Fruit fly (Drosophila melanogaster) whole organism, embryonic: ENCODE measurements around the gene CG13690.

Experiments
- Abd-B ChIP-seq: fragments of 200-800 bp; sonication (Bioruptor generic); optimal IDR thresholded peaks from 2 replicates; lab custom pipeline; 2018; ENCODE audit warnings: missing biosample characterization, mild to moderate bottlenecking, missing genetic modification characterization, moderate library complexity
- Bgb ChIP-seq: fragments of 200-800 bp; sonication (Bioruptor generic); IDR thresholded peaks from 2 replicates; pipeline ENCODE4 v1.3.6; 2022; ENCODE audit warnings: missing biosample characterization, missing genetic modification characterization; ENCODE audit not compliant: partially characterized antibody
- BtbVII ChIP-seq: fragments of 200-800 bp; sonication (Bioruptor generic); optimal IDR thresholded peaks from 3 replicates; lab custom pipeline; 2017; ENCODE audit warnings: missing biosample characterization, mild to moderate bottlenecking, missing genetic modification characterization
- CG11085 ChIP-seq: fragments of 200-800 bp; sonication (Bioruptor generic); IDR thresholded peaks from 2 replicates; pipeline ENCODE4 v1.3.6; 2022; ENCODE audit warnings: missing biosample characterization, missing genetic modification characterization
- CG11723 ChIP-seq: fragments of 200-800 bp; sonication (Bioruptor generic); optimal IDR thresholded peaks from 2 replicates; lab custom pipeline; 2017; ENCODE audit warnings: missing biosample characterization, mild to moderate bottlenecking, missing genetic modification characterization
- CG13894 ChIP-seq: fragments of 200-800 bp; sonication (Bioruptor generic); optimal IDR thresholded peaks from 3 replicates; lab custom pipeline; 2018; ENCODE audit warnings: missing biosample characterization, mild to moderate bottlenecking, missing genetic modification characterization, moderate library complexity
- CG14710 ChIP-seq: fragments of 200-800 bp; sonication (Bioruptor generic); optimal IDR thresholded peaks from 3 replicates; lab custom pipeline; 2019; ENCODE audit warnings: missing biosample characterization, mild to moderate bottlenecking, missing genetic modification characterization, moderate library complexity
- CG15269 ChIP-seq: fragments of 200-800 bp; sonication (Bioruptor generic); optimal IDR thresholded peaks from 2 replicates; lab custom pipeline; 2018; ENCODE audit warnings: missing biosample characterization, mild to moderate bottlenecking, missing genetic modification characterization, moderate library complexity
- CG15479 ChIP-seq: fragments of 200-800 bp; sonication (Bioruptor generic); optimal IDR thresholded peaks from 3 replicates; lab custom pipeline; 2019; ENCODE audit warnings: missing biosample characterization, mild to moderate bottlenecking, missing genetic modification characterization, moderate library complexity
- CG15696 ChIP-seq: fragments of 200-800 bp; sonication (Bioruptor generic); optimal IDR thresholded peaks from 2 replicates; lab custom pipeline; 2019; ENCODE audit warnings: missing biosample characterization, mild to moderate bottlenecking, missing genetic modification characterization, moderate library complexity
- CG16863 ChIP-seq: fragments of 200-800 bp; sonication (Bioruptor generic); optimal IDR thresholded peaks from 3 replicates; lab custom pipeline; 2016; ENCODE audit warnings: missing biosample characterization, missing genetic modification characterization
- CG17186 ChIP-seq: fragments of 200-800 bp; sonication (Bioruptor generic); optimal IDR thresholded peaks from 3 replicates; lab custom pipeline; 2017; ENCODE audit warnings: missing biosample characterization, missing genetic modification reagents, missing genetic modification characterization
- CG17802 ChIP-seq: fragments of 200-800 bp; sonication (Bioruptor generic); optimal IDR thresholded peaks from 2 replicates; lab custom pipeline; 2018; ENCODE audit warnings: missing biosample characterization, mild to moderate bottlenecking, missing genetic modification characterization, moderate library complexity
- CG2875 ChIP-seq: fragments of 200-800 bp; sonication (Bioruptor generic); optimal IDR thresholded peaks from 2 replicates; lab custom pipeline; 2017; ENCODE audit warnings: missing biosample characterization, mild to moderate bottlenecking, missing genetic modification characterization, missing genetic modification reagents
- CG34422 ChIP-seq: fragments of 200-800 bp; sonication (Bioruptor generic); IDR thresholded peaks from 3 replicates; pipeline ENCODE4 v1.3.6; 2022; ENCODE audit warnings: missing biosample characterization, missing genetic modification characterization
- CG4360 ChIP-seq: fragments of 200-800 bp; sonication (Bioruptor generic); IDR thresholded peaks from 2 replicates; pipeline ENCODE4 v1.3.6; 2022; ENCODE audit warnings: missing biosample characterization, missing genetic modification characterization
- CG4730 ChIP-seq: fragments of 200-800 bp; sonication (Bioruptor generic); IDR thresholded peaks from 2 replicates; pipeline ENCODE4 v1.3.6; 2022; ENCODE audit warnings: missing biosample characterization, missing genetic modification characterization
- CG6791 ChIP-seq: fragments of 200-800 bp; sonication (Bioruptor generic); IDR thresholded peaks from 3 replicates; pipeline ENCODE4 v1.3.6; 2022; ENCODE audit warnings: missing biosample characterization, missing genetic modification characterization; ENCODE audit not compliant: partially characterized antibody
- CG8478 ChIP-seq: fragments of >200 bp; optimal IDR thresholded peaks from 2 replicates; lab custom pipeline; 2018
- CG8944 ChIP-seq: fragments of 200-800 bp; sonication (Bioruptor generic); optimal IDR thresholded peaks from 3 replicates; lab custom pipeline; 2016; ENCODE audit warnings: missing biosample characterization, missing genetic modification characterization
- D ChIP-seq, 2 experiments: fragments of 200-800 bp in 1 of 2; fragments of >200 bp in 1 of 2; sonication (Bioruptor generic) in 1 of 2; optimal IDR thresholded peaks; 2 replicates in 1 of 2; 3 replicates in 1 of 2; lab custom pipeline; 2017; ENCODE audit warnings: mild to moderate bottlenecking in 1 of 2, missing biosample characterization in 1 of 2, missing genetic modification characterization in 1 of 2, missing genetic modification reagents in 1 of 2
- Dref ChIP-seq: fragments of 200-800 bp; sonication (Bioruptor generic); IDR thresholded peaks from 2 replicates; pipeline ENCODE4 v1.3.6; 2022; ENCODE audit warnings: missing biosample characterization, missing genetic modification characterization
- E2f2 ChIP-seq: fragments of 200-800 bp; sonication (Bioruptor generic); IDR thresholded peaks from 2 replicates; pipeline ENCODE4 v1.3.6; 2022; ENCODE audit warnings: missing biosample characterization, missing genetic modification characterization
- HHEX ChIP-seq: fragments of 200-800 bp; sonication (Bioruptor generic); optimal IDR thresholded peaks from 3 replicates; lab custom pipeline; 2017; ENCODE audit warnings: missing biosample characterization, mild to moderate bottlenecking, missing genetic modification characterization, missing genetic modification reagents
- HLH4C ChIP-seq: fragments of 200-800 bp; sonication (Bioruptor generic); IDR thresholded peaks from 3 replicates; pipeline ENCODE4 v1.3.6; 2022; ENCODE audit warnings: missing biosample characterization, missing genetic modification characterization; ENCODE audit not compliant: partially characterized antibody
- Hmx ChIP-seq: fragments of 200-800 bp; sonication (Bioruptor generic); optimal IDR thresholded peaks from 2 replicates; lab custom pipeline; 2016; ENCODE audit warnings: missing biosample characterization, missing genetic modification characterization
- Hr3 ChIP-seq: fragments of 200-800 bp; sonication (Bioruptor generic); optimal IDR thresholded peaks from 3 replicates; lab custom pipeline; 2016; ENCODE audit warnings: missing biosample characterization, missing genetic modification characterization
- Hr78 ChIP-seq, 2 experiments: fragments of 200-800 bp in 1 of 2; fragments of >200 bp in 1 of 2; sonication (Bioruptor generic) in 1 of 2; optimal IDR thresholded peaks; 2 replicates each; lab custom pipeline; 2017 to 2019; ENCODE audit warnings: missing biosample characterization in 2 of 2, missing genetic modification characterization in 2 of 2, mild to moderate bottlenecking in 1 of 2, moderate library complexity in 1 of 2
- MTF-1 ChIP-seq: fragments of 200-800 bp; sonication (Bioruptor generic); optimal IDR thresholded peaks from 2 replicates; lab custom pipeline; 2018; ENCODE audit warnings: missing biosample characterization, mild to moderate bottlenecking, missing genetic modification characterization, borderline replicate concordance
- Med ChIP-seq: fragments of 200-800 bp; sonication (Bioruptor generic); peaks from one replicate; lab custom pipeline; 2016; ENCODE audit warnings: missing biosample characterization, missing genetic modification characterization, mild to moderate bottlenecking, inconsistent platforms, moderate library complexity
- NC2β ChIP-seq: fragments of 200-800 bp; sonication (Bioruptor generic); optimal IDR thresholded peaks from 2 replicates; lab custom pipeline; 2016; ENCODE audit warnings: missing biosample characterization, missing genetic modification characterization
- Nf-YA ChIP-seq: fragments of 200-800 bp; sonication (Bioruptor generic); IDR thresholded peaks from 2 replicates; pipeline ENCODE4 v1.3.6; 2022; ENCODE audit warnings: missing biosample characterization, missing genetic modification characterization
- YL-1 ChIP-seq: fragments of 200-800 bp; sonication (Bioruptor generic); optimal IDR thresholded peaks from 3 replicates; lab custom pipeline; 2017; ENCODE audit warnings: missing biosample characterization, mild to moderate bottlenecking, missing genetic modification characterization
- al ChIP-seq: fragments of 200-800 bp; sonication (Bioruptor generic); IDR thresholded peaks from 2 replicates; pipeline ENCODE4 v1.3.6; 2022; ENCODE audit warnings: missing biosample characterization, missing genetic modification characterization
- ap ChIP-seq: fragments of 200-800 bp; sonication (Bioruptor generic); IDR thresholded peaks from 2 replicates; pipeline ENCODE4 v1.3.6; 2022; ENCODE audit warnings: missing biosample characterization, missing genetic modification characterization
- bowl ChIP-seq: fragments of 200-800 bp; sonication (Bioruptor generic); IDR thresholded peaks from 2 replicates; pipeline ENCODE4 v1.3.6; 2022; ENCODE audit warnings: missing biosample characterization, missing genetic modification characterization
- dmrt11E ChIP-seq: fragments of 200-800 bp; sonication (Bioruptor generic); optimal IDR thresholded peaks from 3 replicates; lab custom pipeline; 2018; ENCODE audit warnings: missing biosample characterization, mild to moderate bottlenecking, missing genetic modification characterization, moderate library complexity
- en ChIP-seq: fragments of 200-800 bp; sonication (Bioruptor generic); optimal IDR thresholded peaks from 2 replicates; lab custom pipeline; 2016; ENCODE audit warnings: missing biosample characterization, missing genetic modification characterization
- gem ChIP-seq: fragments of 200-800 bp; sonication (Bioruptor generic); optimal IDR thresholded peaks from 2 replicates; lab custom pipeline; 2019; ENCODE audit warnings: missing biosample characterization, mild to moderate bottlenecking, missing genetic modification characterization, moderate library complexity
- gsb-n ChIP-seq: fragments of 200-800 bp; sonication (Bioruptor generic); optimal IDR thresholded peaks from 3 replicates; lab custom pipeline; 2018; ENCODE audit warnings: missing biosample characterization, mild to moderate bottlenecking, missing genetic modification characterization
- hth ChIP-seq: fragments of >200 bp; optimal IDR thresholded peaks from 2 replicates; lab custom pipeline; 2017; ENCODE audit warnings: inconsistent platforms
- insv ChIP-seq, 2 experiments: fragments of 200-800 bp; sonication (Bioruptor generic); optimal IDR thresholded peaks; 3 replicates each; lab custom pipeline; 2016 to 2018; ENCODE audit warnings: missing biosample characterization in 2 of 2, missing genetic modification characterization in 2 of 2
- onecut ChIP-seq: fragments of 200-800 bp; sonication (Bioruptor generic); IDR thresholded peaks from 2 replicates; pipeline ENCODE4 v1.3.6; 2022; ENCODE audit warnings: missing biosample characterization, missing genetic modification characterization
- pros ChIP-seq: fragments of 200-800 bp; sonication (Bioruptor generic); optimal IDR thresholded peaks from 3 replicates; lab custom pipeline; 2019; ENCODE audit warnings: missing biosample characterization, mild to moderate bottlenecking, missing genetic modification characterization, moderate library complexity
- pum ChIP-seq: fragments of 200-800 bp; sonication (Bioruptor generic); optimal IDR thresholded peaks from 2 replicates; lab custom pipeline; 2016; ENCODE audit warnings: missing biosample characterization, missing genetic modification characterization
- sima ChIP-seq: fragments of 200-800 bp; sonication (Bioruptor generic); optimal IDR thresholded peaks from 2 replicates; lab custom pipeline; 2016; ENCODE audit warnings: missing biosample characterization, missing genetic modification characterization
- slou ChIP-seq: fragments of 200-800 bp; sonication (Bioruptor generic); optimal IDR thresholded peaks from 3 replicates; lab custom pipeline; 2016; ENCODE audit warnings: missing biosample characterization, missing genetic modification characterization
- tin ChIP-seq: fragments of 200-800 bp; sonication (Bioruptor generic); optimal IDR thresholded peaks from 3 replicates; lab custom pipeline; 2016; ENCODE audit warnings: missing biosample characterization, missing genetic modification characterization
- zfh1 ChIP-seq: fragments of 200-800 bp; sonication (Bioruptor generic); IDR thresholded peaks from 3 replicates; pipeline ENCODE4 v1.3.6; 2022; ENCODE audit warnings: missing biosample characterization, missing genetic modification characterization

CG13690 gene

DNA sequence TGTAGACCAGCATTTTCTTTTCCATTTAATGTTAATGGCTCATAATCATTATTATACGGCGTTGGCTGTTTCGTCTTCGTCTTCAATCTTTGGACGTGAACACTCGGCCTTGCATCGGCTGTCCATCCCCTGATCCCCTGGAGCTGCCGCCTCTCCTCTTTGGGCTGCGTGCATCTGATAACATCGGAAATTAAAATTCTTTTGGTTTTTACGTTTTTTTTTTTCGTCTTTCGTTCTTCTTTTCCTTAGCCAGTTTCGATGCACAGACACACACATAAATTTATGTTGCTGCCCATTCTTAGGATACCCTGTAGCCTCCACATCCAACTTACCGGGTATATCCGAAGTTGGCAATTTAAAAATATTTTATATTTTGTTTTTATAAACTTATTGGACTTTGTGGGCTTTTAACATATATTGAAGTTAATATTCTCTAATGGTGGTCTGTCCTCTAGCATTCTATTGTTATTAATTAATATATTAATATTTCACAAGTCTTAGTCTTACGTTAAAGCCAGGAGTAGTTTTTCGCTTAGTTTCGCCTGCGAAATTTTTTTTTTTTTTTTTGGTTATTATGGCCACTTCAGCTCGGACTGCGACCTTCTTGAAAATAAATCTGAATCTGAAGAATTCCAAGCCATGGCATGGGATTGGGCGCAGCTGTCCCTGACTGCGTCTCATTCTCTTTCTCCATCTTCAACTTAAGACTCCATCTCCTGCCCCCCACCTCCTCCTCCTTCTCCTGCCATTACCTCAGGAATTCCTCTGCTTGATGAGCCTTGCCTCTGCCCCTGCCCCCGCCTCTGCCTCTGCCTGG, 21.4 kb upstream of the CG13690 start (continued):
- TF ChIP-seq CG4730 (GFP tag; lab: Robert Waterston, UW) (no peak), CG34422 (GFP tag; lab: Robert Waterston, UW) (no peak), HLH4C (GFP tag; lab: Robert Waterston, UW) (no peak), CG11085 (GFP tag; lab: Robert Waterston, UW) (no peak), CG11723 (GFP tag; lab: Kevin White, UChicago) (no peak), gem (peak; percentile 81), al (GFP tag; lab: Robert Waterston, UW) (no peak), hth (lab: Kevin White, UChicago) (no peak), HHEX (GFP tag; lab: Kevin White, UChicago) (no peak), ap (no peak), CG8944 (GFP tag; lab: Kevin White, UChicago) (no peak), slou (GFP tag; lab: Kevin White, UChicago) (no peak), CG17186 (GFP tag; lab: Kevin White, UChicago) (no peak), CG17802 (tag; lab: Kevin White, UChicago) (no peak), zfh1 (GFP tag; lab: Robert Waterston, UW) (peak; percentile 59; the same call in 2 of the 3 replicates), pros (GFP tag; lab: Kevin White, UChicago) (peak; percentile 76), Hr3 (GFP tag; lab: Kevin White, UChicago) (peak; percentile 38), NC2β (no peak), CG2875 (peak; percentile 44), Nf-YA (GFP tag; lab: Robert Waterston, UW) (no peak), Hr78 (GFP tag; optimal IDR thresholded peaks at IDR 0.05; lab: Kevin White, UChicago) (no peak), gsb-n (tag; lab: Kevin White, UChicago) (peak; percentile 59), CG6791 (GFP tag; lab: Robert Waterston, UW) (no peak), tin (GFP tag; lab: Kevin White, UChicago) (peak; percentile 20), Abd-B (GFP tag; lab: Kevin White, UChicago) (peak; percentile 9), CG13894 (no peak), MTF-1 (no peak), insv (GFP tag; optimal IDR thresholded peaks at IDR 0.05; lab: Kevin White, UChicago) (no peak), CG15269 (tag; lab: Kevin White, UChicago) (no peak), onecut (GFP tag; lab: Robert Waterston, UW) (no peak), bowl (GFP tag; lab: Robert Waterston, UW) (no peak), E2f2 (GFP tag; lab: Robert Waterston, UW) (no peak), CG15696 (tag; lab: Kevin White, UChicago) (peak; percentile 89), CG14710 (tag; lab: Kevin White, UChicago) (peak; percentile 82), YL-1 (GFP tag; lab: Kevin White, UChicago) (no peak), dmrt11E (peak; percentile 96), sima (GFP tag; lab: Kevin White, UChicago) (no peak), Dref (GFP tag; lab: Robert Waterston, UW) (no peak), CG8478 (lab: Kevin White, UChicago) (no peak), pum (GFP tag; lab: Kevin White, UChicago) (no peak), CG15479 (GFP tag; lab: Kevin White, UChicago) (no peak), CG4360 (GFP tag; lab: Robert Waterston, UW) (no peak), Hmx (GFP tag; lab: Kevin White, UChicago) (no peak), Med (GFP tag; lab: Kevin White, UChicago) (no peak), CG16863 (GFP tag; lab: Kevin White, UChicago) (no peak), D (optimal IDR thresholded peaks at IDR 0.05; lab: Kevin White, UChicago) (no peak), D (GFP tag; optimal IDR thresholded peaks at IDR 0.05; lab: Kevin White, UChicago) (peak; percentile 66), Bgb (GFP tag; lab: Robert Waterston, UW) (no peak), BtbVII (GFP tag; lab: Kevin White, UChicago) (no peak), en (GFP tag; lab: Kevin White, UChicago) (no peak)
